Worm (Caenorhabditis elegans): ENCODE measurements around the gene sav-1.

sav-1 gene

DNA sequence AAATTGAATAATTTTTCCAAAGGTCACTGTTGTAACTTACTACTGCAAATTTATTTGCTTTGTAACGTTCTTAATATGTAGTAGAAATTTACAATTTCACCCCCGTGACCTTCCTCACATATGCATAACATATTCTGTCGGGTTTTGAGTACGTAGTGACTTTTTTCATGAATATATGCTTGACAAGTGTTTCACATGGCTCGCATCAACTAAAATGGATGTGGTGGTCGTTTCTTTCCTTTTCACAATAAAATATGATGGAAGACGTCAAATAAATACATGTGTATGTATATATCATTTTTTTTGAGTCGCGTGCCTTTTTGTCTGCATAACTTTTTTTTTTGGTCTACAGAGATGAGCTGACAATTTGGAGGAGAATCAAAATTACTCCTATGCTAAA, 20.6 kb downstream of the sav-1 start:
- TF ChIP-seq med-1 (GFP tag; optimal IDR thresholded peaks at IDR 0.05; ENCODE audit: insufficient read depth) (no peak), tab-1 (GFP tag; IDR thresholded peaks at IDR 0.05) (no peak), flt-1 (GFP tag; IDR thresholded peaks at IDR 0.05) (no peak), cog-1 (tag; optimal IDR thresholded peaks at IDR 0.05) (no peak), T22C8.4 (GFP tag; IDR thresholded peaks at IDR 0.05) (no peak), ref-1 (GFP tag; conservative IDR thresholded peaks at IDR 0.05) (no peak), ztf-29 (GFP tag; IDR thresholded peaks at IDR 0.05) (no peak), ztf-23 (GFP tag; IDR thresholded peaks at IDR 0.05) (no peak), klf-2 (GFP tag; conservative IDR thresholded peaks at IDR 0.05) (no peak)

DNA sequence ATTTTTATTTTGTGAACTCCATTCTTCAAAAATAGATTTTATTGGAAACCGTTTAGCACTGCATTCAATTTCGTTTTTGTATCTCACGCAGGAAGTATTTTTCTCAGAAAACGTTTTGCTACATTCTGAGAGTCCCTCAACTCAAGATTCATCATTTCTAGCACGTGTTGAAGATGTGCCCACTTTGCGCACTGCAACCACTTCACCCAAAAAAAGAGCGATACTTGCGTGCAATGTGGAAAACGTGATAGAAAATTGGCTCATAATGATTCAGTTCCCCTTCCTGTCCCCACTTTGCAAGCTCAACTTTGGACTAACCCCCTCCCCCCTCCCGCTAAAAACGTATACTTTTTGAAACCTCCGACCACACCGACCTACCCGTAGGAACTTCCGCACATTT, 21.9 kb downstream of the sav-1 start:
- no peak for TF ChIP-seq klf-2 (GFP tag; conservative IDR thresholded peaks at IDR 0.05)
- TF ChIP-seq T22C8.4 (GFP tag; IDR thresholded peaks at IDR 0.05), result no peak
- TF ChIP-seq ref-1 (GFP tag; conservative IDR thresholded peaks at IDR 0.05), result no peak
- no peak for TF ChIP-seq cog-1 (tag; optimal IDR thresholded peaks at IDR 0.05)
- TF ChIP-seq ztf-29 (GFP tag; IDR thresholded peaks at IDR 0.05), result no peak
- TF ChIP-seq med-1 (GFP tag; optimal IDR thresholded peaks at IDR 0.05; ENCODE audit: insufficient read depth), result no peak
- no peak for TF ChIP-seq tab-1 (GFP tag; IDR thresholded peaks at IDR 0.05)
- no peak for TF ChIP-seq ztf-23 (GFP tag; IDR thresholded peaks at IDR 0.05)
- TF ChIP-seq flt-1 (GFP tag; IDR thresholded peaks at IDR 0.05), result no peak

DNA sequence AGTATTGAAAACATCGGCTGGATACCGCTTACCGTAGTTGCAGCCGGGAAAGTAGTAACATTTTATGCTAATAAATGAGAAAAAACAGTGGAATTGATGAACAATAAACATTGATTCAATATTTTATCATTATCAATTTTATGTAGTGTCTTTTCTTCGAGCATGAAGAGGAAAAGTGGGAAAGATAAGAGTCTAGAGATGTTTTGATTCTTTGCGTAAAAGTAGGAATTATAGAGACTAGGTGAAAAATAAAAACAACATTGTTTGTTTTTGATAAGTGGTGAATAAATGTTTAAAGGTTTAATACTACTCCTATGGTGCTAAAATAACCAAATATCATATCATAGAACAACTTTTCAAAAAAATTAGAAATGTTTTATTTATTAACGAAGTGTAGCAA, 24.6 kb downstream of the sav-1 start:
- TF ChIP-seq klf-2 (GFP tag; conservative IDR thresholded peaks at IDR 0.05) (no peak), cog-1 (tag; optimal IDR thresholded peaks at IDR 0.05) (no peak), med-1 (GFP tag; optimal IDR thresholded peaks at IDR 0.05; ENCODE audit: insufficient read depth) (no peak), flt-1 (GFP tag; IDR thresholded peaks at IDR 0.05) (no peak), ztf-23 (GFP tag; IDR thresholded peaks at IDR 0.05) (no peak), T22C8.4 (GFP tag; IDR thresholded peaks at IDR 0.05) (no peak), ref-1 (GFP tag; conservative IDR thresholded peaks at IDR 0.05) (no peak), tab-1 (GFP tag; IDR thresholded peaks at IDR 0.05) (no peak), ztf-29 (GFP tag; IDR thresholded peaks at IDR 0.05) (no peak)

DNA sequence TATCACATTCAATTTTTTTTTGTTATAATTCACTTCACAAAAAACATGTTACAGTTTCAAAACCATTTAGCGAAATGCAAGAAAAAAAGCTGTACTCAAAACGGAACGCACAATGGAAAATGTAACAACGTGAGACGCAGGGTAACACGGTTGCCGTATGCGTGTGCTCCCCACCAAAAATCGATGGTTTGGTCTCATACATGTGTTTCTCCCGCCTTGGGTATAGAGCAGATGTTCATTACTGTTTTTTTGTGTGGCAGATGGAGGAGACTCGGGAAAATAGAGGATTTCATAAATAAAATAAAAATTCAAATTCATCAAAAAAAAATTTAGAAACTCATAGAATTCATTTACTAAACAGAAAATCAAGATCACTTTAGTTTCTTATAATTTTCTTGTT, 26.0 kb downstream of the sav-1 start, which contains the start of gene AH9.3:
TSS of gene AH9.3 (minus strand) at position 101 of the 400 bp plus-strand sequence.
- TF ChIP-seq cog-1 (tag; optimal IDR thresholded peaks at IDR 0.05) (no peak), med-1 (GFP tag; optimal IDR thresholded peaks at IDR 0.05; ENCODE audit: insufficient read depth) (no peak), ztf-29 (GFP tag; IDR thresholded peaks at IDR 0.05) (no peak), T22C8.4 (GFP tag; IDR thresholded peaks at IDR 0.05) (no peak), tab-1 (GFP tag; IDR thresholded peaks at IDR 0.05) (no peak), ztf-23 (GFP tag; IDR thresholded peaks at IDR 0.05) (no peak), klf-2 (GFP tag; conservative IDR thresholded peaks at IDR 0.05) (no peak), ref-1 (GFP tag; conservative IDR thresholded peaks at IDR 0.05) (no peak), flt-1 (GFP tag; IDR thresholded peaks at IDR 0.05) (no peak)

DNA sequence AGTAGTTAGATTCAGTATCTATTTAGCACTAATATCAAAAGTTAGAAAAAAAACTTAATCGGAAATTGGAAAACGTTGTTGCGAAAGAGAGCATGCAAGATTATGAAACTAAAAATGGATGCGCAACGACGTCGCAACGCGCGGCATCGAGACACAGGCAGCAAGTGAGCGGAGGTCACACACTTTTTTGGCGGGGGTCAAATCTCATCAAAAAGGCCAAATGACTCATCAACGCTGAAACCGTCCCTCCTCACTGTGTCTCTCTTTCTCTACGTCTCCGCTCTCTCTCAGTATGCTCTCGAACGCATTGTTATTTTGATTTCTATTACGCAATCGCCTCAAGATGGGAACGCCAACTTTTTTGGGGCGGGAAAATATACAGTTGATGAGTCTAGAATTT, 28.6 kb downstream of the sav-1 start:
- TF ChIP-seq tab-1 (GFP tag; IDR thresholded peaks at IDR 0.05) (no peak), cog-1 (tag; optimal IDR thresholded peaks at IDR 0.05) (no peak), ztf-23 (GFP tag; IDR thresholded peaks at IDR 0.05) (no peak), ztf-29 (GFP tag; IDR thresholded peaks at IDR 0.05) (no peak), med-1 (GFP tag; optimal IDR thresholded peaks at IDR 0.05; ENCODE audit: insufficient read depth) (no peak), klf-2 (GFP tag; conservative IDR thresholded peaks at IDR 0.05) (no peak), T22C8.4 (GFP tag; IDR thresholded peaks at IDR 0.05) (no peak), ref-1 (GFP tag; conservative IDR thresholded peaks at IDR 0.05) (no peak), flt-1 (GFP tag; IDR thresholded peaks at IDR 0.05) (no peak)

DNA sequence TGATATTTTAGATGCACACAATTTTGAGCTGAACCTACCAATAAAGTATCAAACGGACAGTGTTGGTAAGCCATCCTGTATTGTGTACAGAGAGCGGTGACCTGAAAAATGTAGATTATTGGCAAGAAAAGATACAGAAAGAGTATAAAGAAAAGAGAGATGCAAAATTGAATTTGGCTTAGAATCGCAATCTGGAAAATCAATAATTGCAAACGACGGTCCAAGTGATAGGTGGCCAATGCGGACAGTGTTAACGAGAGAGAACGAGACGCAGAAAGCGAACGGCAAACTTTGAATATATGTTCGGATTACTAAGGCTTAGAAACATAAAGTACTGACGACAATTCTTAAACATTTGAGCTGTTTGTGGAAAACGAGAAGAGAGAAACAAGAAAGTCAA, 29.0 kb downstream of the sav-1 start, which contains the start of gene crn-4:
TSS of gene crn-4 (minus strand) at position 101 of the 400 bp plus-strand sequence.
- TF ChIP-seq ztf-23 (GFP tag; IDR thresholded peaks at IDR 0.05), result no peak
- no peak for TF ChIP-seq flt-1 (GFP tag; IDR thresholded peaks at IDR 0.05)
- no peak for TF ChIP-seq ref-1 (GFP tag; conservative IDR thresholded peaks at IDR 0.05)
- no peak for TF ChIP-seq tab-1 (GFP tag; IDR thresholded peaks at IDR 0.05)
- TF ChIP-seq klf-2 (GFP tag; conservative IDR thresholded peaks at IDR 0.05), result no peak
- no peak for TF ChIP-seq cog-1 (tag; optimal IDR thresholded peaks at IDR 0.05)
- no peak for TF ChIP-seq med-1 (GFP tag; optimal IDR thresholded peaks at IDR 0.05; ENCODE audit: insufficient read depth)
- TF ChIP-seq T22C8.4 (GFP tag; IDR thresholded peaks at IDR 0.05), result no peak
- TF ChIP-seq ztf-29 (GFP tag; IDR thresholded peaks at IDR 0.05), result no peak

DNA sequence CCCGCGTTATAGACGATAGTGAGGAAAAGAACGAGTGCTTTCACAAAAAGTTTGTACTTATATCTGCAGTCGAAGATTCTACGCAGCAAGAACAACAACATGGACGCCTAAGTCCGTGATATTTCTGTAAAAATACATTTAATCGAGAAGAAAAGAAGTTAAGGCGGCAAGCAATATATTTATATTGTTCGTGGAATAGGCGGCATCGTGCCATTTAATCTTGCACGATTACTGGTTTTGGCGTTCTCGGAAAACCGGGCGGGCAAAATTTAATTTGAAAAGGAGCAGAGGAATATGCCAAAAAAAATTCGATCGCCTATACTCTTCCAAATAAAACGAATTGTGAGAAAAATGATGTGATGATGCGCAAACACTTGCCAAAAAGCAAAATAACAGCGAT, 40.1 kb downstream of the sav-1 start, which contains the start of gene AH9.1:
TSS of gene AH9.1 (minus strand) at position 101 of the 400 bp plus-strand sequence.
- TF ChIP-seq klf-2 (GFP tag; conservative IDR thresholded peaks at IDR 0.05) (no peak), ztf-23 (GFP tag; IDR thresholded peaks at IDR 0.05) (no peak), T22C8.4 (GFP tag; IDR thresholded peaks at IDR 0.05) (no peak), tab-1 (GFP tag; IDR thresholded peaks at IDR 0.05) (no peak), med-1 (GFP tag; optimal IDR thresholded peaks at IDR 0.05; ENCODE audit: insufficient read depth) (no peak), ztf-29 (GFP tag; IDR thresholded peaks at IDR 0.05) (no peak)

DNA sequence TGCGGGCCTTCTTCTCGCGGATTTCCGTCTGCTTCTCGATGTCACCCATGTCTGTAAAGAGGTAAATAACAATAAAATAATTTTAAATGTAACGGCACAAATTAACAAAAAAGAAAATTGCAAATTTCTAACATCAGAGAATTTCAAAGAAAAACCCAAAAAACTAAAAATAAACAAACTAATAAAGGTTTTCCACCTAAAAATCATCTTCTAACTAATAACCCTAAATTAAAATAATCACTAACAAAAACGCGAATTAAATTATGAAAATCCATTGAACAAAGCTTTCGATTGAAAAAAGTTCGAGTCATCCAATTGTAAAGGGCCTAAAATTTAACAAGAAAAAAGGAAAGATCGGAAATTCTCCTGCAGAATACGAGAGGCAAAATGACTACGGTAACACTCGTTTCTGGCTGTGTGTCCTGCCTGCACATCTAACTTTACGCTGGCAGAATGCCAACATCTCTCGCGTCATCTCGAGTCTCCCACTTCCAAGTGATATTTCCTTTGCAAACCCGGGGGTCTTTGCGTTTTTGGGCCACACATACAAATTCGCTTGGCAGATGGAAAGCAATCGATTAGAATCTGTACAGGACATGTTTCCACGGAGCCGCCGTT, 44.3 kb downstream of the sav-1 start, which contains the start of gene rpl-11.2:
TSS of gene rpl-11.2 (minus strand) at position 51 of the 618 bp plus-strand sequence.
- TF ChIP-seq ztf-23 (GFP tag; IDR thresholded peaks at IDR 0.05) (peak; percentile 69; the same call in 1 of the 2 replicates), ztf-29 (GFP tag; IDR thresholded peaks at IDR 0.05) (no peak), ref-1 (GFP tag; conservative IDR thresholded peaks at IDR 0.05) (no peak), cog-1 (tag; optimal IDR thresholded peaks at IDR 0.05) (peak; percentile 82), med-1 (GFP tag; optimal IDR thresholded peaks at IDR 0.05; ENCODE audit: insufficient read depth) (no peak), tab-1 (GFP tag; IDR thresholded peaks at IDR 0.05) (no peak), T22C8.4 (GFP tag; IDR thresholded peaks at IDR 0.05) (peak; percentile 59), flt-1 (GFP tag; IDR thresholded peaks at IDR 0.05) (peak; percentile 49; the same call in 1 of the 2 replicates), klf-2 (GFP tag; conservative IDR thresholded peaks at IDR 0.05) (no peak)

DNA sequence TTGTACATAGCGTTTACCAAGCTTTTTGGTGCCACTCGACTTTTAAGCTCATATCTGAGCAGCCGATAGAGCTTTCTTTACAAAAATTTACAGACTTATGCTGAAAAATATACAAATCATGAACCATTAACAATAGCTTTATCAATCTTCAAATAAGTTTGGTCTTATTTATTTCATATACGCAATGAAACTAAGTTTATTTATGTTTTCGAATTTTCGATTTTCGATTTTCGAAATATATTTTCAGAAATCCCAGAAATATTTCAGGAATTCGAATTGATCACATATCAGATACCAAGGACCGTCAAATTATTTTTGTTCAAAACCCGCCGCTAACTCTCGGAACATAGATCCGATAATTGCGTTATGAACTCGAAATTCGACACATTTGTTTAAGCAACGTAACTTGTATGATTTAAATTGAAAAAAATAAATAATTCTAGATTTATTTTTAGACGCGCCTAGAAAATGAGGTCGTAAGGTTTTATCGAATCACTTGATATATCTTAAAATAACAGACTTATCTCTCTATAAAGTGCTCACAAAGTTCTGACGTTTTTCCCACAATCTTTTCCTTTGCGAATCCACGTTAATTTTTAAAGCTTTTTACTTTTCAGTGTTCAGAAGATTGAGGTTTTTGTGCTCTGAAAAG, 45.7 kb downstream of the sav-1 start:
- TF ChIP-seq ref-1 (GFP tag; conservative IDR thresholded peaks at IDR 0.05), result no peak

Measured in whole organism, midembryonic.